Worm (Caenorhabditis elegans) whole organism, young adult: ENCODE measurements around the gene clec-143.

Experiments used
- F22D6.2 ChIP-seq: sonication (generic microtip); optimal IDR thresholded peaks from 2 replicates; lab custom pipeline; 2016; ENCODE audit warnings: mild to moderate bottlenecking, missing genetic modification characterization, missing compliant biosample characterization
- aptf-3 ChIP-seq: fragments of 200-800 bp; sonication (Bioruptor generic); IDR thresholded peaks from 2 replicates; pipeline ENCODE4 v1.3.6; 2022; ENCODE audit warnings: missing genetic modification characterization, missing compliant biosample characterization
- dox-1 ChIP-seq: fragments of 200-800 bp; sonication (Bioruptor generic); IDR thresholded peaks from 2 replicates; pipeline ENCODE4 v1.3.6; 2022; ENCODE audit warnings: missing genetic modification reagents, missing genetic modification characterization, missing compliant biosample characterization
- dpff-1 ChIP-seq: sonication (generic microtip); optimal IDR thresholded peaks from 2 replicates; lab custom pipeline; 2017; ENCODE audit warnings: mild to moderate bottlenecking, missing genetic modification characterization, missing compliant biosample characterization
- nfyb-1 ChIP-seq: fragments of 200-800 bp; sonication (Bioruptor generic); IDR thresholded peaks from 2 replicates; pipeline ENCODE4 v1.3.6; 2022; ENCODE audit warnings: missing genetic modification reagents, missing genetic modification characterization, missing compliant biosample characterization
- pha-4 ChIP-seq: fragments of 150-350 bp; sonication (generic microtip); optimal IDR thresholded peaks from 2 replicates; lab custom pipeline; 2014; ENCODE audit warnings: missing biosample characterization, missing genetic modification reagents, missing genetic modification characterization
- unc-130 ChIP-seq: sonication (generic microtip); optimal IDR thresholded peaks from 2 replicates; lab custom pipeline; 2016; ENCODE audit warnings: missing genetic modification reagents, missing genetic modification characterization, missing compliant biosample characterization
- ztf-3 ChIP-seq: fragments of 200-800 bp; sonication (Bioruptor generic); optimal IDR thresholded peaks from 2 replicates; lab custom pipeline; 2018; ENCODE audit warnings: mild to moderate bottlenecking, missing genetic modification characterization, missing compliant biosample characterization

DNA sequence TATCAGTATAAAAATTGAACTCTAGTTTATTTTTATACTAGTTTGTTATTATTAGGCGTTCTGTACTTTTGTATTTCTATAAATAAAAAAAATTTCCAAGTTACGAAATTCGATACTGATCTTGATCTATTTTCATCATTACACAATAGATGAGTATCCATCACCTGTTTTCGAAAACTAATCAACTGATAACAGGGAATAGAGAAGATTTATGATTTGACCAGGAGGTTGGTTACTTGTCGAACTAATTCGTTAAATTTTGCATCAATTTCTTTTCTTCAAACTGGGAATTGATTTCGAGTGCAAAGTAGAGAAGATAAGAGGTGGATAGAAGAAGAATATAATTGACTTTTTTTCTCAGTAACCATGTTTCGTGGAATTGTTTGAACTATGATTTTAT lies 45.3 kb upstream of the clec-143 start:
- TF ChIP-seq unc-130: no peak
- no peak for TF ChIP-seq aptf-3
- no peak for TF ChIP-seq nfyb-1 (GFP tag; lab: Robert Waterston, UW)
- TF ChIP-seq dox-1 (GFP tag; lab: Robert Waterston, UW): no peak
- no peak for TF ChIP-seq F22D6.2 (tag; lab: Kevin White, UChicago)
- no peak for TF ChIP-seq dpff-1 (tag; lab: Kevin White, UChicago)
- no peak for TF ChIP-seq ztf-3
- no peak for TF ChIP-seq pha-4 (tag; lab: Kevin White, UChicago)
